Fruit fly (Drosophila melanogaster) whole organism, wandering third instar larva: Measurements from ENCODE around the gene CG33159.

Source experiments
- CG9705 ChIP-seq: fragments of 200-800 bp; sonication (Bioruptor generic); optimal IDR thresholded peaks from 2 replicates; lab custom pipeline; 2018; ENCODE audit warnings: missing biosample characterization, mild to moderate bottlenecking, missing genetic modification characterization
- Jra ChIP-seq: sonication (Bioruptor generic); optimal IDR thresholded peaks from 2 replicates; lab custom pipeline; 2016; ENCODE audit warnings: missing biosample characterization, missing genetic modification characterization
- foxo ChIP-seq, 2 experiments: fragments of 200-800 bp; sonication (Bioruptor generic); optimal IDR thresholded peaks; 2 replicates in 1 of 2; 3 replicates in 1 of 2; lab custom pipeline; 2016 to 2017; ENCODE audit warnings: missing biosample characterization in 2 of 2, missing genetic modification characterization in 2 of 2
- h ChIP-seq: fragments of 200-800 bp; sonication (Bioruptor generic); optimal IDR thresholded peaks from 3 replicates; lab custom pipeline; 2016; ENCODE audit warnings: missing biosample characterization, mild to moderate bottlenecking, missing genetic modification characterization
- lola ChIP-seq: fragments of >200 bp; optimal IDR thresholded peaks from 2 replicates; lab custom pipeline; 2017; ENCODE audit warnings: missing biosample characterization, missing genetic modification characterization

dm6 chr3L:3178530-3179096 is 25.6 kb downstream of the CG33159 start, which contains the start of the genes MnM and Girdin:
- TF ChIP-seq CG9705 (GFP tag; lab: Kevin White, UChicago) (no peak), h (GFP tag; lab: Kevin White, UChicago) (no peak), lola (GFP tag; lab: Kevin White, UChicago) (no peak), Jra (GFP tag; lab: Kevin White, UChicago) (no peak), foxo (GFP tag; optimal IDR thresholded peaks at IDR 0.05; lab: Kevin White, UChicago) (peak in 1 of 2 experiments; percentile 82)
